Worm (Caenorhabditis elegans) whole organism, L4 larva: ENCODE measurements around the gene gpcp-2.
A peak's percentile ranks its signal among the peaks of the same experiment; 100 is the strongest.

Experiments used
- R02D3.7 ChIP-seq: fragments of 150-350 bp; sonication (generic microtip); optimal IDR thresholded peaks from 3 replicates; lab custom pipeline; 2014; ENCODE audit warnings: missing biosample characterization, missing genetic modification characterization
- ZK546.5 ChIP-seq, 2 experiments: sonication (generic microtip); optimal IDR thresholded peaks; 2 replicates each; lab custom pipeline; 2017; ENCODE audit warnings: missing biosample characterization in 2 of 2, missing genetic modification characterization in 2 of 2
- aly-2 ChIP-seq: sonication (generic microtip); optimal IDR thresholded peaks from 2 replicates; lab custom pipeline; 2018; ENCODE audit warnings: missing biosample characterization, missing genetic modification characterization
- ama-1 ChIP-seq: fragments of 150-350 bp; optimal IDR thresholded peaks from 2 replicates; lab custom pipeline; 2014; ENCODE audit warnings: inconsistent platforms, mixed read lengths
- ceh-32 ChIP-seq: sonication (generic microtip); optimal IDR thresholded peaks from 2 replicates; lab custom pipeline; 2016; ENCODE audit warnings: mild to moderate bottlenecking, missing genetic modification characterization, missing compliant biosample characterization; ENCODE audit not compliant: poor library complexity
- ceh-82 ChIP-seq: sonication (generic microtip); optimal IDR thresholded peaks from 2 replicates; lab custom pipeline; 2017; ENCODE audit warnings: missing biosample characterization, missing genetic modification characterization
- fkh-10 ChIP-seq: fragments of 150-350 bp; optimal IDR thresholded peaks from 2 replicates; lab custom pipeline; 2014; ENCODE audit warnings: missing biosample characterization, missing genetic modification reagents, missing genetic modification characterization
- lim-7 ChIP-seq: fragments of 200-800 bp; sonication (Bioruptor generic); IDR thresholded peaks from 2 replicates; pipeline ENCODE4 v1.3.6; 2022; ENCODE audit warnings: missing genetic modification characterization, missing compliant biosample characterization
- nhr-102 ChIP-seq: sonication (generic microtip); optimal IDR thresholded peaks from 2 replicates; lab custom pipeline; 2016; ENCODE audit warnings: mild to moderate bottlenecking, missing genetic modification characterization, moderate library complexity, missing compliant biosample characterization
- nhr-111 ChIP-seq: fragments of 200-800 bp; sonication (Bioruptor generic); optimal IDR thresholded peaks from 2 replicates; lab custom pipeline; 2018; ENCODE audit warnings: mild to moderate bottlenecking, missing genetic modification characterization, missing compliant biosample characterization
- nhr-237 ChIP-seq: sonication (generic microtip); optimal IDR thresholded peaks from 2 replicates; lab custom pipeline; 2017; ENCODE audit warnings: missing biosample characterization, missing genetic modification characterization
- php-3 ChIP-seq: fragments of 200-800 bp; sonication (Bioruptor generic); IDR thresholded peaks from 2 replicates; pipeline ENCODE4 v1.3.6; 2022; ENCODE audit warnings: missing genetic modification reagents, missing genetic modification characterization, missing compliant biosample characterization

- TF ChIP-seq nhr-111 (GFP tag; lab: Kevin White, UChicago), result no peak
- TF ChIP-seq lim-7 (GFP tag; lab: Robert Waterston, UW), result peak; percentile 72
- no peak for TF ChIP-seq ceh-82 (tag; lab: Kevin White, UChicago)
- TF ChIP-seq nhr-102 (tag; lab: Kevin White, UChicago), result peak; percentile 65
- no peak for TF ChIP-seq nhr-237 (tag; lab: Kevin White, UChicago)
- TF ChIP-seq fkh-10 (GFP tag; lab: Kevin White, UChicago), result peak; percentile 78
- TF ChIP-seq ama-1 (lab: Kevin White, UChicago), result no peak
- TF ChIP-seq R02D3.7, result no peak
- TF ChIP-seq aly-2 (tag; lab: Kevin White, UChicago), result no peak
- TF ChIP-seq php-3 (GFP tag; lab: Robert Waterston, UW), result peak; percentile 77
- no peak for TF ChIP-seq ZK546.5 (tag; optimal IDR thresholded peaks at IDR 0.05; lab: Kevin White, UChicago)
- peak; percentile 53 for TF ChIP-seq ceh-32
Measured at ce11 chrII:8028246-8028694, 44.9 kb downstream of the gpcp-2 start.
